Worm (Caenorhabditis elegans): ENCODE data around the gene Y116A8C.30.
"Not testable (repeated sequence)": the region's sequence is repeated elsewhere in the genome, so short reads cannot be mapped to it uniquely, and the experiment has no call there.

The Y116A8C.30 gene

ce11 chrIV:17078649-17079048 lies 24.9 kb downstream of the Y116A8C.30 start, which contains the start of gene Y116A8C.25:
Gene Y116A8C.25 (minus strand): TSS chrIV:17078749.
- TF ChIP-seq unc-3 (GFP tag; conservative IDR thresholded peaks at IDR 0.05): no peak
- TF ChIP-seq unc-3 (tag; optimal IDR thresholded peaks at IDR 0.05): no peak
- no peak for TF ChIP-seq ceh-30 (tag; optimal IDR thresholded peaks at IDR 0.05)
- no peak for TF ChIP-seq npax-4 (tag; optimal IDR thresholded peaks at IDR 0.05)
- TF ChIP-seq nhr-11 (tag; optimal IDR thresholded peaks at IDR 0.05): no peak
- no peak for TF ChIP-seq ets-4 (tag; optimal IDR thresholded peaks at IDR 0.05)

ce11 chrIV:17070791-17071190 lies 32.7 kb downstream of the Y116A8C.30 start, which contains the start of gene Y116A8C.24:
Gene Y116A8C.24 (minus strand): TSS chrIV:17070891.
- TF ChIP-seq ceh-18 (tag; optimal IDR thresholded peaks at IDR 0.05); ceh-30 (tag; optimal IDR thresholded peaks at IDR 0.05); T23F11.4 (GFP tag; optimal IDR thresholded peaks at IDR 0.05): not testable (repeated sequence)

ce11 chrIV:17064937-17065336 lies 38.6 kb downstream of the Y116A8C.30 start, which contains the start of gene Y116A8C.465:
Gene Y116A8C.465 (plus strand): TSS chrIV:17065237.
- not testable (repeated sequence) for TF ChIP-seq ceh-14 (tag; optimal IDR thresholded peaks at IDR 0.05); hlh-30 (tag; optimal IDR thresholded peaks at IDR 0.05; ENCODE audit: insufficient read depth); ref-2 (tag; optimal IDR thresholded peaks at IDR 0.05)

ce11 chrIV:17063700-17064099 lies 39.8 kb downstream of the Y116A8C.30 start, which contains the start of gene Y116A8C.467:
Gene Y116A8C.467 (minus strand): TSS chrIV:17063800.
- not testable (repeated sequence) for TF ChIP-seq unc-42 (tag; optimal IDR thresholded peaks at IDR 0.05); ceh-6 (GFP tag; optimal IDR thresholded peaks at IDR 0.05); K02D7.2 (tag; optimal IDR thresholded peaks at IDR 0.05)

ce11 chrIV:17058036-17058435 lies 45.5 kb downstream of the Y116A8C.30 start, which contains the start of gene Y116A8C.44:
Gene Y116A8C.44 (minus strand): TSS chrIV:17058136.
- TF ChIP-seq madf-2 (tag; optimal IDR thresholded peaks at IDR 0.05) (no peak), ceh-48 (tag; optimal IDR thresholded peaks at IDR 0.05) (no peak), elt-4 (tag; optimal IDR thresholded peaks at IDR 0.05) (no peak), C08G9.2 (tag; optimal IDR thresholded peaks at IDR 0.05) (no peak), hlh-15 (tag; optimal IDR thresholded peaks at IDR 0.05) (no peak), nfya-1 (tag; optimal IDR thresholded peaks at IDR 0.05) (no peak), lin-11 (tag; optimal IDR thresholded peaks at IDR 0.05) (no peak), ceh-31 (tag; optimal IDR thresholded peaks at IDR 0.05) (no peak), eyg-1 (tag; optimal IDR thresholded peaks at IDR 0.05) (no peak), gmeb-2 (tag; optimal IDR thresholded peaks at IDR 0.05) (no peak)

ce11 chrIV:17053261-17053660 lies 50.3 kb downstream of the Y116A8C.30 start, which contains the start of gene Y116A8C.23:
Gene Y116A8C.23 (plus strand): TSS chrIV:17053561.
- TF ChIP-seq pha-2 (tag; optimal IDR thresholded peaks at IDR 0.05) (no peak), ref-2 (tag; optimal IDR thresholded peaks at IDR 0.05) (no peak), tbx-7 (tag; optimal IDR thresholded peaks at IDR 0.05) (no peak), ahr-1 (tag; optimal IDR thresholded peaks at IDR 0.05) (no peak), ceh-19 (GFP tag; optimal IDR thresholded peaks at IDR 0.05) (no peak), npax-4 (tag; optimal IDR thresholded peaks at IDR 0.05) (no peak), rnt-1 (tag; optimal IDR thresholded peaks at IDR 0.05) (no peak), ztf-16 (tag; optimal IDR thresholded peaks at IDR 0.05) (no peak), Y22D7AL.16 (tag; optimal IDR thresholded peaks at IDR 0.05) (no peak), eyg-1 (tag; optimal IDR thresholded peaks at IDR 0.05) (no peak), ceh-9 (tag; optimal IDR thresholded peaks at IDR 0.05) (no peak), elt-2 (tag; optimal IDR thresholded peaks at IDR 0.05) (no peak), pag-3 (tag; optimal IDR thresholded peaks at IDR 0.05; ENCODE audit: borderline replicate concordance) (no peak), zip-5 (tag; optimal IDR thresholded peaks at IDR 0.05) (no peak), unc-55 (GFP tag; optimal IDR thresholded peaks at IDR 0.05) (no peak), sox-4 (tag; optimal IDR thresholded peaks at IDR 0.05) (no peak), nhr-232 (tag; optimal IDR thresholded peaks at IDR 0.05) (no peak), odd-2 (tag; optimal IDR thresholded peaks at IDR 0.05) (no peak), fax-1 (tag; optimal IDR thresholded peaks at IDR 0.05) (no peak), gmeb-2 (tag; optimal IDR thresholded peaks at IDR 0.05) (no peak)

All from whole organism, late embryonic.